Worm (Caenorhabditis elegans) whole organism, L3 larva: ENCODE results near the gene srlf-3.

Experiments
- ama-1 ChIP-seq: fragments of 150-350 bp; optimal IDR thresholded peaks from 2 replicates; lab custom pipeline; 2018
- ceh-28 ChIP-seq: fragments of 150-350 bp; optimal IDR thresholded peaks from 2 replicates; lab custom pipeline; 2014; ENCODE audit warnings: missing biosample characterization, missing genetic modification reagents, missing genetic modification characterization
- daf-12 ChIP-seq: fragments of 150-350 bp; optimal IDR thresholded peaks from 2 replicates; lab custom pipeline; 2014; ENCODE audit warnings: missing biosample characterization, missing genetic modification reagents, missing genetic modification characterization
- elt-1 ChIP-seq: fragments of 150-350 bp; optimal IDR thresholded peaks from 2 replicates; lab custom pipeline; 2014; ENCODE audit warnings: missing biosample characterization, missing genetic modification characterization
- elt-2 ChIP-seq: sonication (generic microtip); optimal IDR thresholded peaks from 2 replicates; lab custom pipeline; 2016; ENCODE audit warnings: missing genetic modification reagents, mild to moderate bottlenecking, missing genetic modification characterization, missing compliant biosample characterization
- fos-1 ChIP-seq: fragments of 150-350 bp; optimal IDR thresholded peaks from 2 replicates; lab custom pipeline; 2014; ENCODE audit warnings: missing biosample characterization, missing genetic modification characterization
- lin-39 ChIP-seq: fragments of 150-350 bp; optimal IDR thresholded peaks from 2 replicates; lab custom pipeline; 2018; ENCODE audit warnings: missing biosample characterization, missing genetic modification reagents, missing genetic modification characterization
- nhr-11 ChIP-seq: fragments of 150-350 bp; optimal IDR thresholded peaks from 2 replicates; lab custom pipeline; 2014; ENCODE audit warnings: missing biosample characterization, missing genetic modification characterization
- nhr-25 ChIP-seq: sonication (generic microtip); optimal IDR thresholded peaks from 2 replicates; lab custom pipeline; 2017; ENCODE audit warnings: missing biosample characterization, missing genetic modification characterization
- nhr-77 ChIP-seq: fragments of 150-350 bp; optimal IDR thresholded peaks from 2 replicates; lab custom pipeline; 2014; ENCODE audit warnings: missing biosample characterization, missing genetic modification characterization
- skn-1 ChIP-seq: fragments of 150-350 bp; optimal IDR thresholded peaks from 2 replicates; lab custom pipeline; 2014; ENCODE audit warnings: missing biosample characterization, missing genetic modification characterization
- zag-1 ChIP-seq: fragments of 150-350 bp; optimal IDR thresholded peaks from 2 replicates; lab custom pipeline; 2014; ENCODE audit warnings: missing biosample characterization, missing genetic modification characterization

DNA sequence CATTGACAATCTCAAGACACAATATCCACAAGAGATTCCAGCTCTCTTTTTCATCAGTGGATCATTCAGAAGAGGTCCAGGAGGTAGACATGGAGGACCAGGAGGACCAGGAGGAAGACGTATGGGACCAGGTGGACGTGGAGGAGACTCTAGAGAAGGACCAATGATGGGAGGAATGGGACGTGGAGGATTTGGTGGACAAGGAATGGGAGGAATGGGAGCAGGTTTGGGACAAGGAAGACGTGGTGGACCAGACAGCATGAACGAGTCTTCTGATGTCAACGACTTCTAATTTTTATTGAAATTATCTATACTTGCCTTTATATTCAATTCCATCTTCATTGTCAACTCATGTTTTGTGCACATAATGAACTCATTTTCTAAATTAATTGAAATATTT lies 760 bp downstream of the srlf-3 start:
- TF ChIP-seq nhr-77 (tag; lab: Kevin White, UChicago) (no peak), fos-1 (tag; lab: Kevin White, UChicago) (no peak), nhr-25 (tag; lab: Kevin White, UChicago) (no peak), ceh-28 (no peak), nhr-11 (tag; lab: Kevin White, UChicago) (no peak), zag-1 (no peak), elt-2 (no peak), daf-12 (tag; lab: Kevin White, UChicago) (no peak), ama-1 (lab: Kevin White, UChicago) (no peak), skn-1 (tag; lab: Kevin White, UChicago) (no peak), elt-1 (tag; lab: Kevin White, UChicago) (no peak), lin-39 (tag; lab: Kevin White, UChicago) (no peak)
